Worm (Caenorhabditis elegans): Measurements from ENCODE around the gene F59A1.16.

DNA sequence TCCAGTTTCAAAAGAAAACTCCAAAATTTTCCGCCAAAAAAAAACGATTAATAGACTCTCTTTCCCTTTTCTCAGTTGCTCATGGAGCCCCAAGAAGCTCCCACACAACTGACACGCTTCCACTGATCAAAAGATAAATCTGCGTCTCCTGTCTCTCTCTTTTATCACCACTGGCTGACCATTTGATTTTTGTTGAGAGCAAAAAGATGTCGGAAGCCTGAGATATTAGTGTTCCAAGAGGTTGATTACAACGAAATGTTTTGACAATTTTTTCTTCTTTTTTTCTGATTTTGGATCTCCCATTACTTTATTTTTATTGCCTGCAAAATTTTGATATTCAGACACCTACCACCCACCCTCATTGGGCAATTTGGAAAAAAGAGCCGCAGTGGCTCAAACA, 47.8 kb upstream of the F59A1.16 start, which contains the start of gene twk-42:
- TF ChIP-seq mep-1 (tag; optimal IDR thresholded peaks at IDR 0.05) (no peak), snpc-4 (tag; optimal IDR thresholded peaks at IDR 0.05) (no peak), pha-4 (tag; optimal IDR thresholded peaks at IDR 0.05) (no peak), ham-2 (GFP tag; optimal IDR thresholded peaks at IDR 0.05) (no peak), sptf-1 (tag; optimal IDR thresholded peaks at IDR 0.05) (no peak), blmp-1 (tag; optimal IDR thresholded peaks at IDR 0.05) (no peak), sem-2 (GFP tag; optimal IDR thresholded peaks at IDR 0.05) (no peak), ceh-39 (tag; optimal IDR thresholded peaks at IDR 0.05) (no peak)
